Worm (Caenorhabditis elegans): Measurements from ENCODE around the gene F47B8.18.

ce11 chrV:14350498-14350897, 25.2 kb upstream of the F47B8.18 start:
- TF ChIP-seq ref-1 (GFP tag; conservative IDR thresholded peaks at IDR 0.05), result no peak
- no peak for TF ChIP-seq ztf-23 (GFP tag; IDR thresholded peaks at IDR 0.05)
- TF ChIP-seq klf-2 (GFP tag; conservative IDR thresholded peaks at IDR 0.05), result no peak

Measured in whole organism, midembryonic.